Worm (Caenorhabditis elegans): ENCODE data around the gene mig-15.

ce11 chrX:10410539-10410938, 17.9 kb downstream of the mig-15 start:
- TF ChIP-seq elt-1 (tag; optimal IDR thresholded peaks at IDR 0.05) (no peak), nhr-43 (tag; optimal IDR thresholded peaks at IDR 0.05; ENCODE audit: poor library complexity, severe bottlenecking) (no peak), elt-3 (tag; optimal IDR thresholded peaks at IDR 0.05) (no peak), fos-1 (tag; optimal IDR thresholded peaks at IDR 0.05) (no peak), unc-62 (GFP tag; optimal IDR thresholded peaks at IDR 0.05) (no peak)
